Worm (Caenorhabditis elegans): Measurements from ENCODE around the gene drd-5.

Gene drd-5

DNA sequence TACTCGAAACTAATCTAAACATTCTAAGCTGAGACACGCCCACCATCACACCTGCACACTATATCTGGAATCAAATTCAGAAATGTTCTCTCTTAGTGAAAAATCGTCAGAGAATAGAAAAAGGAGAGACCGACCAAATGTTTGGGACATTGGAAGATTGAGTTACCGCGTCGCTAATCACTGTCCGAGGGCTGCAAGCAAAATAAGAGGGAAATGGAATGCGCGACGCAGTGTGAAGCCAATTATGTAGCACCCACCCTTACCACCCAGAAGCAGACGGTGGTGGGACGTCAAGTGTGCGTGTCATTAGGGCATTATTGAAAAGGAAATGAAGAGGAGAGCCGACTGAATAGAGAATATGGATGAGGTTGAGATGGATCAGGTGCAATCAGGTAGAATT, 34.6 kb downstream of the drd-5 start:
- peak; percentile 58 for TF ChIP-seq ceh-31 (tag; optimal IDR thresholded peaks at IDR 0.05)
- no peak for TF ChIP-seq syd-9 (tag; optimal IDR thresholded peaks at IDR 0.05)
- TF ChIP-seq ref-2 (tag; optimal IDR thresholded peaks at IDR 0.05) = peak; percentile 15
- peak; percentile 95 for TF ChIP-seq unc-42 (tag; optimal IDR thresholded peaks at IDR 0.05)
- TF ChIP-seq hlh-13 (GFP tag; optimal IDR thresholded peaks at IDR 0.05) = no peak

DNA sequence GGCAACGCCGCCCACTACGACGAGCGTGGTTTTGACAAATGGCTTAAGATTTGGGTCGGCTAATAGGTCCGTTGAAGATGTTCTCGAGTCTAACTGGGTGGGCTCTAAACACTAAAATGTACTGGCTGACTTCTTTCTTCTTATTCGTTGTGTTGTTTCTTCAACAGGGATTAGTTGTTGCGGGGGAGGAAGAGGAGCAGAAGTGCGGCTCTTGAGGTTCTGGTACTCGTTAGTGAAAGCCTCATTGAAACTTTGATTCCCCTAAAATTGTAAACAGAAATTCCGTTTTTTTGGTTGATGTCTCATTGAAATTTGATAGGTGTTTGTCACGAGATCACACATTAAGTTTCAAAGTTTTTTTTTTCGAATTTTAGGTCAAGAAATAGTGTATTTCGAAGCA, 35.4 kb downstream of the drd-5 start:
- no peak for TF ChIP-seq ets-4 (tag; optimal IDR thresholded peaks at IDR 0.05)
- TF ChIP-seq ceh-2 (tag; optimal IDR thresholded peaks at IDR 0.05) = no peak
- TF ChIP-seq pqm-1 (tag; optimal IDR thresholded peaks at IDR 0.05) = no peak
- no peak for TF ChIP-seq npax-4 (tag; optimal IDR thresholded peaks at IDR 0.05)
- no peak for TF ChIP-seq tbx-2 (tag; optimal IDR thresholded peaks at IDR 0.05)
- no peak for TF ChIP-seq fkh-6 (tag; optimal IDR thresholded peaks at IDR 0.05)
- no peak for TF ChIP-seq fkh-10 (GFP tag; optimal IDR thresholded peaks at IDR 0.05)
- no peak for TF ChIP-seq sox-4 (tag; optimal IDR thresholded peaks at IDR 0.05)
- no peak for TF ChIP-seq lim-6 (tag; optimal IDR thresholded peaks at IDR 0.05)
- TF ChIP-seq hlh-15 (tag; optimal IDR thresholded peaks at IDR 0.05) = no peak
- no peak for TF ChIP-seq C08G9.2 (tag; optimal IDR thresholded peaks at IDR 0.05)
- TF ChIP-seq ceh-14 (tag; optimal IDR thresholded peaks at IDR 0.05) = no peak
- no peak for TF ChIP-seq pha-4 (tag; optimal IDR thresholded peaks at IDR 0.05)
- TF ChIP-seq ceh-22 (tag; optimal IDR thresholded peaks at IDR 0.05) = no peak
- TF ChIP-seq gmeb-2 (tag; optimal IDR thresholded peaks at IDR 0.05) = no peak
- no peak for TF ChIP-seq ref-2 (tag; optimal IDR thresholded peaks at IDR 0.05)
- no peak for TF ChIP-seq Y22D7AL.16 (tag; optimal IDR thresholded peaks at IDR 0.05)
- TF ChIP-seq ceh-45 (GFP tag; IDR thresholded peaks at IDR 0.05) = no peak
- no peak for TF ChIP-seq lin-11 (tag; optimal IDR thresholded peaks at IDR 0.05)

DNA sequence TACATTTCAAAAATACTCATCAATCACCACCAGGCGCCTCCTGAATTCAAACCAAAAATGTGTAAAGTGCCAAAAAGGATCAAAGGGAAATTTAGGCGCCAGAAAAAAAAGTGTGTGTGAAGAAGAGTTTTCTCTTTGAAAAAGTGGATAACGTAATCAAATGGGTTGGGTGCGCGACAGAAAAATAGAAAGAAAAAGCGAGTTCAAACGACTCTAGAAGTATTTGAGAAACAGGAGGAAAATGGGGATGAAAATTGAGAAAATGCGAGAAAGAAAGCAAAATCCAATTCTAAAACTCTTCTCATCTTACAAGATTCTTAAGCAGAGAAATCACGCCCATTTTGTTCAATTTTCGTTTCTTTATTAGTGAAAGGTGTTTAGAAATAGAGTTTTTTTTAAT, 37.7 kb downstream of the drd-5 start:
- TF ChIP-seq unc-42 (tag; optimal IDR thresholded peaks at IDR 0.05) (peak; percentile 78), hlh-15 (tag; optimal IDR thresholded peaks at IDR 0.05) (no peak), ceh-22 (tag; optimal IDR thresholded peaks at IDR 0.05) (no peak), eyg-1 (tag; optimal IDR thresholded peaks at IDR 0.05) (no peak), lim-6 (tag; optimal IDR thresholded peaks at IDR 0.05) (no peak)

DNA sequence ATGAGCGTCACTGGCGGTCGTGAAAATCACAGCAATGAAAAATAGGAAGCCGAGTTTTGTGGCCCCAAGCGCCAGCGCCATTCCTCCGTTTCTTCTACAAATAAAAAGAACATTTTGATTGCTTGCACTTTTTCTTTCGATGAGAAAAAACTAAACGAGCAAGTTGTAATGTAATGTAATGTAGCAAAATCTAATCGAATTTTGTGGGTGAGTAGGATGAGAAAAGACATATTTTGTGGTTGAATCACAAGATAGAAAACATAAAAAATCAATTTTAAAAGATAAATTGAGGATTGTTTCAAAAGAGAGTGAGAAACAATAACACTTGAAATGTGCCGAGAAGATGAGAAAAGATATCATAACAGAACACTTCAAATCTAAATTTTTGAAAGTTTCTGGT, 38.5 kb downstream of the drd-5 start, which contains the start of gene R09F10.5:
Gene R09F10.5, minus strand, starts transcription at position 101 of the 400 bp plus-strand sequence.
- no peak for TF ChIP-seq nhr-11 (tag; optimal IDR thresholded peaks at IDR 0.05)

DNA sequence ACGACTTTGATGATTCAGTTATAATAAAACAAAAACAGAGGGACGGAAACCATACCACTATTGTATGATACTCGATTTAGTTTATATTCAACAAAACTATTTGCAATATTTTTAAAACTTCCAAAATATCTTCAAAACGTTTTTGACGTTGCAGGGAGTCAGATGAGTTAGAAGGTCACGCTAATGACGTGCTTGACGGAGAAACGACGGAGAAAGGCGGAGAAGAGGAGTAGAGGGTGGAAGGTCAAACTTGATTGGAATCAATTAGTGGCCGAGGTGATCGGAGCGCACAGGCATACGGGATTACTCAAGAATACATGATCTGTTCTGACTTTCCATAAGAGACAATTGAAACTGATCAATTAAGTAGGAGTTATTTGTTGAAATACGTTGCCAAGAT, 43.3 kb downstream of the drd-5 start:
- TF ChIP-seq pag-3 (tag; optimal IDR thresholded peaks at IDR 0.05; ENCODE audit: borderline replicate concordance) = no peak
- no peak for TF ChIP-seq elt-2 (tag; optimal IDR thresholded peaks at IDR 0.05)
- no peak for TF ChIP-seq sox-4 (tag; optimal IDR thresholded peaks at IDR 0.05)
- TF ChIP-seq ceh-2 (tag; optimal IDR thresholded peaks at IDR 0.05) = no peak
- no peak for TF ChIP-seq ttx-3 (tag; optimal IDR thresholded peaks at IDR 0.05)

DNA sequence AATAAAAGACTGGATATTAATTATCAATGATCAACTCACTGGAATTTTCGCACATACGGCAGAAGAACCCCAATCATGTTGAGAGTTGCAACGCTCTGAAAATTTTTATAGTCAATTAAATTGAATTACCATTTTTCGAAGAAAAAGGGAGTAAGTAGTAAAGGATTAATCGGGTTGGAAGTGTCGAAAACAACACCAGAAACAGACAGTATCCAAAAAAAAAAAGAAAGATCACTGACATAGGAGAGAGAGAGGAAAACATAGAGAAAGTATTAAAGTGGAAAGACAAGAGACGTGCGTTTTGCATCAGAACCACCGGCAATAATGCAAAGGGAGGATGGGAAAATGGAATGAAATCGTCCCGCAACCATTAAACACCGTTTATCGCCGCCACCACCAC, 43.8 kb downstream of the drd-5 start, which contains the start of gene inx-5:
Gene inx-5, minus strand, starts transcription at position 101 of the 400 bp plus-strand sequence.
- TF ChIP-seq T23F11.4 (GFP tag; optimal IDR thresholded peaks at IDR 0.05) (no peak), hlh-8 (tag; optimal IDR thresholded peaks at IDR 0.05) (no peak), ahr-1 (tag; optimal IDR thresholded peaks at IDR 0.05) (no peak), pqm-1 (tag; optimal IDR thresholded peaks at IDR 0.05) (no peak), dmd-4 (tag; optimal IDR thresholded peaks at IDR 0.05; ENCODE audit: borderline replicate concordance) (no peak), rnt-1 (tag; optimal IDR thresholded peaks at IDR 0.05) (no peak), pha-2 (tag; optimal IDR thresholded peaks at IDR 0.05) (no peak), tbx-2 (tag; optimal IDR thresholded peaks at IDR 0.05) (no peak), tbx-7 (tag; optimal IDR thresholded peaks at IDR 0.05) (no peak), ceh-6 (GFP tag; optimal IDR thresholded peaks at IDR 0.05) (no peak), hlh-13 (GFP tag; optimal IDR thresholded peaks at IDR 0.05) (no peak)
